Worm (Caenorhabditis elegans) whole organism, L3 larva: ENCODE data around the gene xnd-1.

ENCODE experiments used
- R02D3.7 ChIP-seq: fragments of 150-350 bp; optimal IDR thresholded peaks from 2 replicates; lab custom pipeline; 2014; ENCODE audit warnings: missing biosample characterization, missing genetic modification characterization
- ZK546.5 ChIP-seq: sonication (generic microtip); optimal IDR thresholded peaks from 2 replicates; lab custom pipeline; 2017; ENCODE audit warnings: missing biosample characterization, missing genetic modification characterization
- aly-2 ChIP-seq: fragments of 150-350 bp; optimal IDR thresholded peaks from 2 replicates; lab custom pipeline; 2014; ENCODE audit warnings: missing biosample characterization, missing genetic modification characterization
- ama-1 ChIP-seq: fragments of 150-350 bp; optimal IDR thresholded peaks from 2 replicates; lab custom pipeline; 2018
- ceh-16 ChIP-seq: sonication (generic microtip); optimal IDR thresholded peaks from 2 replicates; lab custom pipeline; 2017; ENCODE audit warnings: missing biosample characterization, missing genetic modification characterization
- ceh-28 ChIP-seq: fragments of 150-350 bp; optimal IDR thresholded peaks from 2 replicates; lab custom pipeline; 2014; ENCODE audit warnings: missing biosample characterization, missing genetic modification reagents, missing genetic modification characterization
- ceh-82 ChIP-seq: fragments of 150-350 bp; optimal IDR thresholded peaks from 2 replicates; lab custom pipeline; 2014; ENCODE audit warnings: missing biosample characterization, missing genetic modification characterization
- ceh-9 ChIP-seq: sonication (generic microtip); optimal IDR thresholded peaks from 2 replicates; lab custom pipeline; 2018; ENCODE audit warnings: missing biosample characterization, missing genetic modification characterization
- daf-12 ChIP-seq: fragments of 150-350 bp; optimal IDR thresholded peaks from 2 replicates; lab custom pipeline; 2014; ENCODE audit warnings: missing biosample characterization, missing genetic modification reagents, missing genetic modification characterization
- egl-27 ChIP-seq: sonication (generic microtip); optimal IDR thresholded peaks from 4 replicates; lab custom pipeline; 2017; ENCODE audit warnings: missing biosample characterization, missing genetic modification reagents, missing genetic modification characterization
- egl-5 ChIP-seq: fragments of 150-350 bp; optimal IDR thresholded peaks from 2 replicates; lab custom pipeline; 2017; ENCODE audit warnings: missing biosample characterization, missing genetic modification reagents, missing genetic modification characterization, inconsistent platforms
- elt-1 ChIP-seq: fragments of 150-350 bp; optimal IDR thresholded peaks from 2 replicates; lab custom pipeline; 2014; ENCODE audit warnings: missing biosample characterization, missing genetic modification characterization
- elt-2 ChIP-seq: sonication (generic microtip); optimal IDR thresholded peaks from 2 replicates; lab custom pipeline; 2016; ENCODE audit warnings: missing genetic modification reagents, mild to moderate bottlenecking, missing genetic modification characterization, missing compliant biosample characterization
- elt-3 ChIP-seq, 3 experiments: fragments of 150-350 bp in 1 of 3; sonication (generic microtip) in 2 of 3; optimal IDR thresholded peaks; 2 replicates in 2 of 3; 4 replicates in 1 of 3; lab custom pipeline; 2014 to 2017; ENCODE audit warnings: missing biosample characterization in 3 of 3, missing genetic modification characterization in 3 of 3
- eor-1 ChIP-seq, 2 experiments: fragments of 150-350 bp; optimal IDR thresholded peaks; 2 replicates each; lab custom pipeline; 2014 to 2018; ENCODE audit warnings: missing biosample characterization in 2 of 2, missing genetic modification characterization in 2 of 2
- fkh-10 ChIP-seq: sonication (generic microtip); optimal IDR thresholded peaks from 2 replicates; lab custom pipeline; 2017; ENCODE audit warnings: missing biosample characterization, missing genetic modification reagents, missing genetic modification characterization
- fkh-2 ChIP-seq: fragments of 150-350 bp; optimal IDR thresholded peaks from 2 replicates; lab custom pipeline; 2014; ENCODE audit warnings: missing biosample characterization, missing genetic modification reagents, missing genetic modification characterization
- hmg-11 ChIP-seq: sonication (generic microtip); optimal IDR thresholded peaks from 2 replicates; lab custom pipeline; 2016; ENCODE audit warnings: missing genetic modification characterization, missing compliant biosample characterization
- jun-1 ChIP-seq: fragments of 150-350 bp; optimal IDR thresholded peaks from 2 replicates; lab custom pipeline; 2014; ENCODE audit warnings: missing biosample characterization, missing genetic modification reagents, missing genetic modification characterization
- lin-15B ChIP-seq: fragments of 150-350 bp; optimal IDR thresholded peaks from 2 replicates; lab custom pipeline; 2014; ENCODE audit warnings: missing biosample characterization, missing genetic modification characterization
- lin-39 ChIP-seq: fragments of 150-350 bp; optimal IDR thresholded peaks from 2 replicates; lab custom pipeline; 2018; ENCODE audit warnings: missing biosample characterization, missing genetic modification reagents, missing genetic modification characterization
- lsy-12 ChIP-seq: sonication (generic microtip); optimal IDR thresholded peaks from 2 replicates; lab custom pipeline; 2016; ENCODE audit warnings: mild to moderate bottlenecking, missing genetic modification characterization, missing compliant biosample characterization
- mdl-1 ChIP-seq: fragments of 150-350 bp; optimal IDR thresholded peaks from 2 replicates; lab custom pipeline; 2014; ENCODE audit warnings: missing biosample characterization, missing genetic modification characterization
- mml-1 ChIP-seq: fragments of 150-350 bp; sonication (generic microtip); optimal IDR thresholded peaks from 3 replicates; lab custom pipeline; 2014; ENCODE audit warnings: missing biosample characterization, missing genetic modification characterization
- nfya-1 ChIP-seq: sonication (generic microtip); optimal IDR thresholded peaks from 2 replicates; lab custom pipeline; 2017; ENCODE audit warnings: missing genetic modification characterization, mild to moderate bottlenecking, missing compliant biosample characterization, antibody characterized with exemption, moderate library complexity; ENCODE audit not compliant: insufficient read depth
- nhr-11 ChIP-seq: fragments of 150-350 bp; optimal IDR thresholded peaks from 2 replicates; lab custom pipeline; 2014; ENCODE audit warnings: missing biosample characterization, missing genetic modification characterization
- nhr-23 ChIP-seq: fragments of 150-350 bp; optimal IDR thresholded peaks from 2 replicates; lab custom pipeline; 2014; ENCODE audit warnings: missing biosample characterization, missing genetic modification reagents, missing genetic modification characterization
- nhr-25 ChIP-seq: sonication (generic microtip); optimal IDR thresholded peaks from 2 replicates; lab custom pipeline; 2017; ENCODE audit warnings: missing biosample characterization, missing genetic modification characterization
- nhr-28 ChIP-seq: fragments of 150-350 bp; optimal IDR thresholded peaks from 2 replicates; lab custom pipeline; 2014; ENCODE audit warnings: missing biosample characterization, missing genetic modification characterization
- nhr-43 ChIP-seq: sonication (generic microtip); optimal IDR thresholded peaks from 2 replicates; lab custom pipeline; 2016; ENCODE audit warnings: mild to moderate bottlenecking, missing genetic modification characterization, missing compliant biosample characterization; ENCODE audit not compliant: poor library complexity, severe bottlenecking
- nhr-76 ChIP-seq: fragments of 150-350 bp; sonication (generic microtip); optimal IDR thresholded peaks from 5 replicates; lab custom pipeline; 2014; ENCODE audit warnings: missing biosample characterization, missing genetic modification characterization
- pha-4 ChIP-seq: fragments of 150-350 bp; optimal IDR thresholded peaks from 2 replicates; lab custom pipeline; 2014; ENCODE audit warnings: missing biosample characterization, missing genetic modification reagents, missing genetic modification characterization
- pqm-1 ChIP-seq: fragments of 150-350 bp; optimal IDR thresholded peaks from 2 replicates; lab custom pipeline; 2017; ENCODE audit warnings: missing biosample characterization, missing genetic modification characterization, inconsistent platforms
- sea-2 ChIP-seq: fragments of 150-350 bp; sonication (generic microtip); optimal IDR thresholded peaks from 4 replicates; lab custom pipeline; 2014; ENCODE audit warnings: missing biosample characterization, missing genetic modification reagents, missing genetic modification characterization
- skn-1 ChIP-seq: fragments of 150-350 bp; optimal IDR thresholded peaks from 2 replicates; lab custom pipeline; 2014; ENCODE audit warnings: missing biosample characterization, missing genetic modification characterization
- snpc-4 ChIP-seq: fragments of 150-350 bp; optimal IDR thresholded peaks from 2 replicates; lab custom pipeline; 2014; ENCODE audit warnings: missing biosample characterization, missing genetic modification characterization
- tbx-2 ChIP-seq: sonication (generic microtip); optimal IDR thresholded peaks from 2 replicates; lab custom pipeline; 2016; ENCODE audit warnings: mild to moderate bottlenecking, missing genetic modification characterization, missing compliant biosample characterization
- unc-39 ChIP-seq: sonication (generic microtip); optimal IDR thresholded peaks from 4 replicates; lab custom pipeline; 2017; ENCODE audit warnings: missing biosample characterization, missing genetic modification characterization
- unc-62 ChIP-seq: fragments of 150-350 bp; sonication (generic microtip); optimal IDR thresholded peaks from 4 replicates; lab custom pipeline; 2014; ENCODE audit warnings: missing biosample characterization, missing genetic modification reagents, missing genetic modification characterization
- ztf-11 ChIP-seq: fragments of 150-350 bp; optimal IDR thresholded peaks from 2 replicates; lab custom pipeline; 2014; ENCODE audit warnings: missing biosample characterization, missing genetic modification characterization

xnd-1 gene

DNA sequence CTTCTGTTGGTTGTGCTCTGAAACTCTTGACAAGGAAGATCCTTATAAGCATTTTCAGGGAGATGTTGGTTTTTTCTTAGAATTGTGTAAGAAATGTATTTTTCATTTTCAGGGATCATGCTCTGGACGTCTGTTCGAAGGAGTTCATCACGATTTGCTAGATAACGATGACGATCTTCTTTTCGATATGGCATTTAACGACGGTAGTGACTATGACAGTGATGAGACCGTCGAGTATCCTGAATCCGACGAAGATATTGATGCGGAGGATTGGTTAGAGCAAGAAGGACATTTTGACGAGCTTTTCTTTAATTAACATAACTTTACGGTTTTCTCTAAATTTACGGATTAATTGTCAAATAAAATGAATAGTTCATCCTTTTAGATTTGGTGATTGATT is 15.5 kb upstream of the xnd-1 start:
- TF ChIP-seq sea-2 (no peak), ceh-28 (no peak), elt-1 (tag; lab: Kevin White, UChicago) (no peak), egl-27 (no peak), pqm-1 (tag; lab: Kevin White, UChicago) (no peak), ceh-16 (no peak), mml-1 (no peak), fkh-10 (GFP tag; lab: Kevin White, UChicago) (no peak), nhr-25 (no peak), ceh-9 (tag; lab: Kevin White, UChicago) (no peak), elt-2 (tag; lab: Kevin White, UChicago) (no peak), nhr-76 (tag; lab: Kevin White, UChicago) (no peak), aly-2 (tag; lab: Kevin White, UChicago) (no peak), skn-1 (tag; lab: Kevin White, UChicago) (no peak), nhr-11 (no peak), fkh-2 (tag; lab: Kevin White, UChicago) (no peak), jun-1 (tag; lab: Kevin White, UChicago) (no peak), unc-62 (GFP tag; lab: Kevin White, UChicago) (no peak), ZK546.5 (tag; lab: Kevin White, UChicago) (no peak)
- TF ChIP-seq, all 47 proteins: peak for 0

DNA sequence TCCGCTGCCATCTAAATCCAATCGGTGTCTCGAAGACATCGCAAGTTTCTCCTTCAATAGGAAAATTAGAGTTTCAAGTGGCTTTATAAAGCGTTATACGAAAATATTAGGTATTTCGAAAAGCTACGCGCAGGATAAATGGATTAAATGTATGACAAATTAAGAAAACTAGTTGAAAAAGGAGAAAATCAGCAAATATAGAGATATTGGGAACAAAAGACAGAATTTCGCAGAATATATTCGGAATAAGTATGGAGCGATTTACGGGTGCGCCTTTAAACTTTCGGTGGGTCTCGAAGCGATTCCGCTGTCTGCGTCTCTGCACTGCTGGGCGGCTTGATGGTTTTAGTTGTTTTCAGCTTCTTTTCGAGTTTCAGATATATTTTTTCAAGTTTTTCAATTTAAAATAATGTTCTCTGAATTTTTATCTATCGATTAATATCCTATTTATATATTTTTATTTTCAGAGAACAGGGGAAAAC is 12.6 kb upstream of the xnd-1 start, which contains the start of the genes ddx-15 and ucr-1:
ddx-15 (minus strand) TSS at position 51 of the 482 bp plus-strand sequence.
ucr-1 (plus strand) TSS at position 468 of the 482 bp plus-strand sequence.
- peak; percentile 56 for TF ChIP-seq nhr-25
- TF ChIP-seq R02D3.7 (tag; lab: Kevin White, UChicago), result peak; percentile 88
- no peak for TF ChIP-seq mdl-1 (tag; lab: Kevin White, UChicago)
- peak; percentile 24 for TF ChIP-seq egl-5
- peak; percentile 67 for TF ChIP-seq snpc-4 (tag; lab: Kevin White, UChicago)
- TF ChIP-seq lin-15B (tag; lab: Kevin White, UChicago), result peak; percentile 89
- peak; percentile 80 for TF ChIP-seq nfya-1
- peak; percentile 64 for TF ChIP-seq pqm-1 (tag; lab: Kevin White, UChicago)
- no peak for TF ChIP-seq elt-1 (tag; lab: Kevin White, UChicago)
- TF ChIP-seq pha-4 (tag; lab: Kevin White, UChicago), result peak; percentile 85
- TF ChIP-seq nhr-23 (tag; lab: Kevin White, UChicago), result peak; percentile 67
- peak; percentile 96 for TF ChIP-seq lin-39 (tag; lab: Kevin White, UChicago)
- TF ChIP-seq hmg-11 (tag; lab: Kevin White, UChicago), result peak; percentile 20
- no peak for TF ChIP-seq elt-3 (tag; optimal IDR thresholded peaks at IDR 0.05; lab: Kevin White, UChicago)
- peak; percentile 28 for TF ChIP-seq elt-2 (tag; lab: Kevin White, UChicago)
- no peak for TF ChIP-seq mml-1

ce11 chrIII:5594350-5594749 is 9.9 kb upstream of the xnd-1 start:
- TF ChIP-seq ceh-82 (tag; lab: Kevin White, UChicago) (no peak), unc-39 (tag; lab: Kevin White, UChicago) (no peak), nhr-25 (peak; percentile 84), fkh-2 (tag; lab: Kevin White, UChicago) (no peak), unc-62 (GFP tag; lab: Kevin White, UChicago) (no peak), elt-2 (tag; lab: Kevin White, UChicago) (no peak), eor-1 (tag; optimal IDR thresholded peaks at IDR 0.05; lab: Kevin White, UChicago) (no peak), daf-12 (tag; lab: Kevin White, UChicago) (no peak), egl-27 (no peak), pqm-1 (tag; lab: Kevin White, UChicago) (no peak), elt-1 (tag; lab: Kevin White, UChicago) (no peak), nhr-23 (tag; lab: Kevin White, UChicago) (peak; percentile 33), nhr-11 (no peak), nhr-76 (tag; lab: Kevin White, UChicago) (no peak), ztf-11 (tag; lab: Kevin White, UChicago) (no peak), ceh-28 (no peak), skn-1 (tag; lab: Kevin White, UChicago) (no peak), lsy-12 (tag; lab: Kevin White, UChicago) (no peak), ama-1 (peak; percentile 47), lin-39 (tag; lab: Kevin White, UChicago) (no peak), tbx-2 (tag; lab: Kevin White, UChicago) (no peak), R02D3.7 (tag; lab: Kevin White, UChicago) (no peak), ZK546.5 (tag; lab: Kevin White, UChicago) (no peak), elt-3 (tag; optimal IDR thresholded peaks at IDR 0.05; lab: Kevin White, UChicago) (no peak), nhr-28 (tag; lab: Kevin White, UChicago) (no peak), ceh-9 (tag; lab: Kevin White, UChicago) (no peak), nfya-1 (peak; percentile 51), lin-15B (tag; lab: Kevin White, UChicago) (no peak), nhr-43 (tag; lab: Kevin White, UChicago) (no peak)
